Worm (Caenorhabditis elegans) whole organism, late embryonic: ENCODE measurements around the gene rol-1.
"Not testable (repeated sequence)": the region's sequence is repeated elsewhere in the genome, so short reads cannot be mapped to it uniquely, and the experiment has no call there.

Experiments used
- C08G9.2 ChIP-seq: sonication (generic microtip); optimal IDR thresholded peaks from 2 replicates; lab custom pipeline; 2016; ENCODE audit warnings: mild to moderate bottlenecking, missing genetic modification characterization, moderate library complexity, missing compliant biosample characterization
- C38D4.7 ChIP-seq: fragments of 200-800 bp; sonication (Bioruptor generic); optimal IDR thresholded peaks from 2 replicates; lab custom pipeline; 2018; ENCODE audit warnings: mild to moderate bottlenecking, missing genetic modification characterization, moderate library complexity, missing compliant biosample characterization
- F13H6.1 ChIP-seq: sonication (generic microtip); optimal IDR thresholded peaks from 2 replicates; lab custom pipeline; 2016; ENCODE audit warnings: missing genetic modification characterization, missing compliant biosample characterization
- K02D7.2 ChIP-seq: sonication (generic microtip); optimal IDR thresholded peaks from 2 replicates; lab custom pipeline; 2017; ENCODE audit warnings: mild to moderate bottlenecking, missing genetic modification characterization, missing compliant biosample characterization
- Y22D7AL.16 ChIP-seq: sonication (generic microtip); optimal IDR thresholded peaks from 2 replicates; lab custom pipeline; 2016; ENCODE audit warnings: missing genetic modification characterization, missing compliant biosample characterization
- ahr-1 ChIP-seq: sonication (generic microtip); optimal IDR thresholded peaks from 2 replicates; lab custom pipeline; 2016; ENCODE audit warnings: missing genetic modification characterization, missing compliant biosample characterization
- ceh-24 ChIP-seq: sonication (generic microtip); optimal IDR thresholded peaks from 2 replicates; lab custom pipeline; 2016; ENCODE audit warnings: mild to moderate bottlenecking, missing genetic modification characterization, missing compliant biosample characterization
- ceh-30 ChIP-seq: fragments of 150-350 bp; optimal IDR thresholded peaks from 2 replicates; lab custom pipeline; 2014; ENCODE audit warnings: missing biosample characterization, missing genetic modification characterization
- ceh-31 ChIP-seq: sonication (generic microtip); optimal IDR thresholded peaks from 2 replicates; lab custom pipeline; 2016; ENCODE audit warnings: missing genetic modification characterization, missing compliant biosample characterization
- ceh-45 ChIP-seq: fragments of 200-800 bp; sonication (Bioruptor generic); IDR thresholded peaks from 2 replicates; pipeline ENCODE4 v1.3.6; 2022; ENCODE audit warnings: missing genetic modification reagents, missing genetic modification characterization, missing compliant biosample characterization
- ceh-48 ChIP-seq: sonication (generic microtip); optimal IDR thresholded peaks from 2 replicates; lab custom pipeline; 2016; ENCODE audit warnings: missing genetic modification characterization, inconsistent platforms, missing compliant biosample characterization
- ceh-6 ChIP-seq: fragments of 200-800 bp; sonication (Bioruptor generic); optimal IDR thresholded peaks from 2 replicates; lab custom pipeline; 2018; ENCODE audit warnings: mild to moderate bottlenecking, missing genetic modification characterization, missing compliant biosample characterization
- dmd-4 ChIP-seq: sonication (generic microtip); optimal IDR thresholded peaks from 2 replicates; lab custom pipeline; 2016; ENCODE audit warnings: borderline replicate concordance, missing genetic modification characterization, missing compliant biosample characterization
- dve-1 ChIP-seq: sonication (generic microtip); optimal IDR thresholded peaks from 2 replicates; lab custom pipeline; 2017; ENCODE audit warnings: antibody characterized with exemption, mild to moderate bottlenecking, missing genetic modification characterization, missing compliant biosample characterization
- elt-2 ChIP-seq: sonication (generic microtip); optimal IDR thresholded peaks from 2 replicates; lab custom pipeline; 2016; ENCODE audit warnings: missing genetic modification reagents, missing genetic modification characterization, missing compliant biosample characterization
- elt-4 ChIP-seq: sonication (generic microtip); optimal IDR thresholded peaks from 2 replicates; lab custom pipeline; 2016; ENCODE audit warnings: missing genetic modification characterization, missing compliant biosample characterization
- fax-1 ChIP-seq: sonication (generic microtip); optimal IDR thresholded peaks from 2 replicates; lab custom pipeline; 2016; ENCODE audit warnings: missing genotype, missing genetic modification characterization, missing compliant biosample characterization
- fkh-6 ChIP-seq: sonication (generic microtip); optimal IDR thresholded peaks from 2 replicates; lab custom pipeline; 2016; ENCODE audit warnings: missing genetic modification characterization, missing compliant biosample characterization
- hlh-6 ChIP-seq: sonication (generic microtip); optimal IDR thresholded peaks from 2 replicates; lab custom pipeline; 2016; ENCODE audit warnings: missing genotype, missing genetic modification characterization, missing compliant biosample characterization
- lim-6 ChIP-seq: sonication (generic microtip); optimal IDR thresholded peaks from 2 replicates; lab custom pipeline; 2016; ENCODE audit warnings: missing genetic modification characterization, missing compliant biosample characterization
- mec-3 ChIP-seq: sonication (generic microtip); optimal IDR thresholded peaks from 2 replicates; lab custom pipeline; 2016; ENCODE audit warnings: borderline replicate concordance, missing genetic modification characterization, missing compliant biosample characterization
- nfya-1 ChIP-seq: sonication (generic microtip); optimal IDR thresholded peaks from 2 replicates; lab custom pipeline; 2017; ENCODE audit warnings: missing genetic modification characterization, mild to moderate bottlenecking, missing compliant biosample characterization, antibody characterized with exemption, moderate library complexity
- sdc-2 ChIP-seq: sonication (generic microtip); optimal IDR thresholded peaks from 2 replicates; lab custom pipeline; 2016; ENCODE audit warnings: missing genotype, missing genetic modification characterization, missing compliant biosample characterization
- sox-4 ChIP-seq: sonication (generic microtip); optimal IDR thresholded peaks from 2 replicates; lab custom pipeline; 2017; ENCODE audit warnings: mild to moderate bottlenecking, missing genetic modification characterization, inconsistent platforms, missing compliant biosample characterization
- syd-9 ChIP-seq: sonication (generic microtip); optimal IDR thresholded peaks from 2 replicates; lab custom pipeline; 2016; ENCODE audit warnings: mild to moderate bottlenecking, missing genetic modification characterization, moderate library complexity, missing compliant biosample characterization
- unc-3 ChIP-seq, 2 experiments: fragments of 200-800 bp in 1 of 2; sonication (Bioruptor generic) in 1 of 2; sonication (generic microtip) in 1 of 2; conservative IDR thresholded peaks in 1 of 2; optimal IDR thresholded peaks in 1 of 2; 2 replicates each; pipeline versions ENCODE4 v1.3.6 to Lab custom; 2016 to 2022; ENCODE audit warnings: missing compliant biosample characterization in 2 of 2, missing genetic modification characterization in 2 of 2, missing genetic modification reagents in 1 of 2
- unc-86 ChIP-seq: sonication (generic microtip); optimal IDR thresholded peaks from 2 replicates; lab custom pipeline; 2016; ENCODE audit warnings: missing genetic modification characterization, missing compliant biosample characterization

rol-1 gene

ce11 chrII:12164539-12164938 lies 7.8 kb upstream of the rol-1 start, which contains the start of gene Y57A10A.8:
Gene Y57A10A.8 (plus strand): TSS chrII:12164839.
- not testable (repeated sequence) for TF ChIP-seq K02D7.2, ceh-24, sdc-2 (tag; lab: Kevin White, UChicago)

ce11 chrII:12169487-12170128 lies 2.8 kb upstream of the rol-1 start:
- TF ChIP-seq ceh-30 (no peak), dmd-4 (no peak), syd-9 (tag; lab: Kevin White, UChicago) (no peak), dve-1 (peak; percentile 99), C38D4.7 (GFP tag; lab: Kevin White, UChicago) (no peak), ceh-45 (GFP tag; lab: Robert Waterston, UW) (no peak), ceh-48 (tag; lab: Kevin White, UChicago) (no peak), ahr-1 (tag; lab: Kevin White, UChicago) (no peak)
- TF ChIP-seq, all 69 proteins: peak for 1

DNA sequence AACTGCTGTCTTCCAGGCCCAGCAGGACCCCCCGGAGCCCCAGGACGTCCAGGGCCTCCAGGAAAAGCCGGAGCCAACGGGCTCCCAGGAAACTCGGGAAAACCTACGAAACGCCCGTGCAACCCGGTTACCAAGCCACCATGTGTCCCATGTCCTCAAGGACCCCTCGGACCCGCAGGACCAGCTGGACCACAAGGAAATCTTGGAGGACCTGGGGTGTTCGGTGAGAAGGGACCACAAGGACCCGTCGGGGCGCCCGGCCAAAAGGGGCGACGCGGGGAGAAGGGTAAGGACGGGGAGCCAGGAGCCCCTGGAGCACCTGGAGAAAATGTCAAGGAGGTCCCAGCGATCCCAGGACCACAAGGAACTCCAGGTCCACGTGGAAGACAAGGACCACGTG lies 3.0 kb downstream of the rol-1 start:
- peak; percentile 14 for TF ChIP-seq elt-4 (tag; lab: Kevin White, UChicago)
- 0 out of 2 replicates have a peak, but pooled peaks have one; percentile 10 for TF ChIP-seq ceh-45 (GFP tag; lab: Robert Waterston, UW)
- TF ChIP-seq lim-6 (tag; lab: Kevin White, UChicago): peak; percentile 10
- peak; percentile 14 for TF ChIP-seq fkh-6 (tag; lab: Kevin White, UChicago)
- TF ChIP-seq C08G9.2 (tag; lab: Kevin White, UChicago): peak; percentile 35
- no peak for TF ChIP-seq ceh-30
- no peak for TF ChIP-seq Y22D7AL.16 (tag; lab: Kevin White, UChicago)

ce11 chrII:12176521-12176920 lies 4.1 kb downstream of the rol-1 start:
- peak; percentile 62 for TF ChIP-seq ceh-48 (tag; lab: Kevin White, UChicago)
- TF ChIP-seq ceh-6 (GFP tag; lab: Kevin White, UChicago): no peak

ce11 chrII:12184857-12185256 lies 12.5 kb downstream of the rol-1 start, which contains the start of gene Y57A10A.13:
Gene Y57A10A.13 (minus strand): TSS chrII:12184902.
- TF ChIP-seq C08G9.2 (tag; lab: Kevin White, UChicago) (no peak), mec-3 (tag; lab: Kevin White, UChicago) (no peak), nfya-1 (tag; lab: Kevin White, UChicago) (no peak), unc-86 (tag; lab: Kevin White, UChicago) (no peak), ceh-31 (tag; lab: Kevin White, UChicago) (no peak), ahr-1 (tag; lab: Kevin White, UChicago) (no peak)

DNA sequence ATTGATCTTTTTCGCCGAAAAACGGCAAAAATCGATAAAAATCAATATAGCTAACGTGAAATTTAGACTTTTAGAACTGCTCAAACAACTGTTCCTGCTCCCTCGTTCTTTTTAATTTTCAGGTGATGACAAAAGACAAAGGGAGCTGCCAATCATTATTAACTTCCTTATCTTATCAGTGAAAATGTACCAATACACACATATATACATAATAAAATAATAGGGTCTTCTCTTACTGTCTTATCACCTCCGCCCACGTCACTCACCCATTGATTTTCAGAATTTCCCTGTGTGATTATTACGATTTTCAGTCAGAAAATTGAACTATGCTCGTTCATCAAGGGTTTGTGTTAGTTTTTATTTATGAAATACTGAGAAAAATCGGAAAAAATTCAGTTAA lies 13.3 kb downstream of the rol-1 start, which contains the start of gene Y57A10A.14:
Y57A10A.14 (plus strand) TSS at position 228 of the 400 bp plus-strand sequence.
- no peak for TF ChIP-seq sox-4 (tag; lab: Kevin White, UChicago)
- TF ChIP-seq ceh-6 (GFP tag; lab: Kevin White, UChicago): no peak
- peak; percentile 91 for TF ChIP-seq elt-2 (tag; lab: Kevin White, UChicago)
- TF ChIP-seq lim-6 (tag; lab: Kevin White, UChicago): no peak
- TF ChIP-seq hlh-6 (tag; lab: Kevin White, UChicago): no peak
- TF ChIP-seq fax-1 (tag; lab: Kevin White, UChicago): no peak
- TF ChIP-seq, all 69 proteins: peak for 1

- TF ChIP-seq F13H6.1 (tag; lab: Kevin White, UChicago): no peak
- no peak for TF ChIP-seq ahr-1 (tag; lab: Kevin White, UChicago)
- TF ChIP-seq unc-3 (GFP tag; conservative IDR thresholded peaks at IDR 0.05; lab: Robert Waterston, UW): no peak
- no peak for TF ChIP-seq unc-3 (tag; optimal IDR thresholded peaks at IDR 0.05; lab: Kevin White, UChicago)
- TF ChIP-seq, all 69 proteins: peak for 0
These were observed 14.4 kb downstream of the rol-1 start for ce11 chrII:12186726-12187125.
